Worm (Caenorhabditis elegans): ENCODE measurements around the gene srd-27.

DNA sequence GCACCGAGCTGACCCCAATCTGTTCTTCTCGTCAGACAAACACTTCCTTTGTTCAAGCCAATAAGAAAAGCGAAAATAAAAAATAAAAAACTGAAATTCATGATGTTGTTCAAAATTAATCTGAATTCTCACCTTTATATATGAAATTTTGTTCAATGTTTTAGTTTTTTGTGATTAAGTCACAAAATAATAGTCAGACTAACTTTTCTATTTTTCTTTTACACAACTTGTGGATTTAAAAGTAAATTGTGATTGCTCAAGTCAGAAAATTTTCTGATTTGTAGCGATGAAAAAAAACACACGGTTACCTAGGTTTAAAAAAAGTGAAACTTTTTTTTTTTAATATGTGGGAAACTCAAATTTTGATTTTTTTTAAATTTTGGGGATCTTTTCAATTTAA is 14.6 kb downstream of the srd-27 start, which contains the start of gene abf-3:
- TF ChIP-seq lsy-2 (tag; optimal IDR thresholded peaks at IDR 0.05) (no peak), ztf-11 (tag; optimal IDR thresholded peaks at IDR 0.05) (no peak), elt-3 (tag; optimal IDR thresholded peaks at IDR 0.05) (no peak), ces-1 (GFP tag; optimal IDR thresholded peaks at IDR 0.05) (no peak), pha-4 (tag; optimal IDR thresholded peaks at IDR 0.05) (no peak), ham-2 (GFP tag; optimal IDR thresholded peaks at IDR 0.05) (no peak), ceh-83 (GFP tag; optimal IDR thresholded peaks at IDR 0.05) (no peak), blmp-1 (tag; optimal IDR thresholded peaks at IDR 0.05) (no peak), unc-62 (GFP tag; optimal IDR thresholded peaks at IDR 0.05) (no peak), sem-2 (GFP tag; optimal IDR thresholded peaks at IDR 0.05) (no peak)
